Worm (Caenorhabditis elegans): ENCODE results near the gene T25F10.3.

The T25F10.3 gene

ce11 chrV:6758017-6758416 lies 13.1 kb downstream of the T25F10.3 start, which contains the start of gene dbl-1:
dbl-1 (plus strand) TSS chrV:6758135.
- TF ChIP-seq aha-1 (tag) (peak; percentile 91), D1046.2 (GFP tag; IDR thresholded peaks at IDR 0.05) (no peak), zip-2 (tag; optimal IDR thresholded peaks at IDR 0.05) (no peak), snpc-1.2 (GFP tag; IDR thresholded peaks at IDR 0.05) (no peak), egl-27 (tag; optimal IDR thresholded peaks at IDR 0.05) (no peak)

DNA sequence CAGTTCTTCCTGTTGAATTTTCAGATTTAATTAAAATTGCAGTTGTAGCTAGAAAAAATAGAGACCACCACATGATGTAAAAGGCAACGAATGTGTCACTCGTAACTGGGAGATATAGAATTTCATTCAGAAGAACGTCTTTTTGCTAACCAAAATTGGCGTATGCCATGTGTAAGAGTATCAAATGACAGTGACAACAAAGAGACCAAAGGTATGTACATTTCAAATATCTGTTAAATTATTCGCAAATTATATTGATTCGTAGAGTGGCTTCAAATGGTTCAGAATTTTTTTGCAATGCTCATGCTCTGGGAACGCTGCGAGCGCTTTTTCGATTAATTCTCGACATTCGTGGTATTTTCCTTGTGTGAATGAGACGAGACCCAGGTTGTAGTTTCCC lies 17.5 kb downstream of the T25F10.3 start, which contains the start of gene T25F10.4:
T25F10.4 (minus strand) TSS at position 101 of the 400 bp plus-strand sequence.
- no peak for TF ChIP-seq lin-1 (GFP tag; IDR thresholded peaks at IDR 0.05)
- TF ChIP-seq Y5F2A.4 (GFP tag; optimal IDR thresholded peaks at IDR 0.05) = no peak
- no peak for TF ChIP-seq unc-62 (GFP tag; optimal IDR thresholded peaks at IDR 0.05 in 1 of 2)
- TF ChIP-seq unc-62 (tag; optimal IDR thresholded peaks at IDR 0.05) = no peak
- no peak for TF ChIP-seq duxl-1 (tag; optimal IDR thresholded peaks at IDR 0.05; ENCODE audit: poor library complexity)
- TF ChIP-seq ceh-82 (tag; optimal IDR thresholded peaks at IDR 0.05) = no peak
- TF ChIP-seq ceh-44 (GFP tag; IDR thresholded peaks at IDR 0.05) = no peak
- TF ChIP-seq ztf-7 (tag; optimal IDR thresholded peaks at IDR 0.05) = no peak
- TF ChIP-seq arid-1 (GFP tag; conservative IDR thresholded peaks at IDR 0.05) = no peak
- no peak for TF ChIP-seq R02D3.7 (tag; optimal IDR thresholded peaks at IDR 0.05)
- TF ChIP-seq ceh-20 (GFP tag; IDR thresholded peaks at IDR 0.05) = no peak
- no peak for TF ChIP-seq nhr-25 (tag; optimal IDR thresholded peaks at IDR 0.05; ENCODE audit: borderline replicate concordance, insufficient read depth)

ce11 chrV:6764972-6765371 lies 20.1 kb downstream of the T25F10.3 start, which contains the start of gene bbs-8:
bbs-8 (minus strand) TSS chrV:6765072.
- TF ChIP-seq ceh-20 (GFP tag; IDR thresholded peaks at IDR 0.05) (no peak), pha-4 (GFP tag; IDR thresholded peaks at IDR 0.05) (no peak), pha-4 (tag; optimal IDR thresholded peaks at IDR 0.05) (no peak), ama-1 (optimal IDR thresholded peaks at IDR 0.05) (no peak), ctbp-1 (GFP tag; IDR thresholded peaks at IDR 0.05) (no peak), unc-62 (GFP tag; optimal IDR thresholded peaks at IDR 0.05 in 1 of 2) (no peak), unc-62 (tag; optimal IDR thresholded peaks at IDR 0.05) (no peak), aha-1 (tag) (peak; percentile 44)

ce11 chrV:6767576-6767975 lies 22.7 kb downstream of the T25F10.3 start:
- TF ChIP-seq egl-27 (tag; optimal IDR thresholded peaks at IDR 0.05) (no peak), lim-7 (GFP tag; IDR thresholded peaks at IDR 0.05) (no peak), rbr-2 (tag; optimal IDR thresholded peaks at IDR 0.05) (no peak), ztf-7 (tag; optimal IDR thresholded peaks at IDR 0.05) (no peak), hmg-1.1 (GFP tag; IDR thresholded peaks at IDR 0.05) (no peak), nhr-111 (GFP tag; optimal IDR thresholded peaks at IDR 0.05) (no peak), unc-130 (GFP tag; optimal IDR thresholded peaks at IDR 0.05) (no peak), dve-1 (tag; optimal IDR thresholded peaks at IDR 0.05; ENCODE audit: insufficient read depth) (no peak), gei-8 (GFP tag; optimal IDR thresholded peaks at IDR 0.05) (no peak), F44E2.7 (GFP tag; IDR thresholded peaks at IDR 0.05) (no peak), unc-62 (GFP tag; optimal IDR thresholded peaks at IDR 0.05 in 1 of 2) (no peak), unc-62 (tag; optimal IDR thresholded peaks at IDR 0.05) (no peak), ceh-62 (tag; optimal IDR thresholded peaks at IDR 0.05) (no peak), ceh-32 (tag; optimal IDR thresholded peaks at IDR 0.05; ENCODE audit: poor library complexity) (no peak), sdz-12 (GFP tag; optimal IDR thresholded peaks at IDR 0.05) (no peak), dmd-6 (GFP tag; IDR thresholded peaks at IDR 0.05) (no peak), R02D3.7 (tag; optimal IDR thresholded peaks at IDR 0.05) (no peak), F10B5.3 (tag; optimal IDR thresholded peaks at IDR 0.05) (no peak), Y48G9A.11 (GFP tag; IDR thresholded peaks at IDR 0.05) (no peak)

Measured in whole organism, L4 larva.